Worm (Caenorhabditis elegans) whole organism, L4/young adult: Measurements from ENCODE around the gene R10E4.6.

Source experiments
- W03F9.2 ChIP-seq: fragments of 150-350 bp; optimal IDR thresholded peaks from 2 replicates; lab custom pipeline; 2014; ENCODE audit warnings: missing biosample characterization, missing genetic modification characterization
- dao-5 ChIP-seq: sonication (generic microtip); optimal IDR thresholded peaks from 2 replicates; lab custom pipeline; 2016; ENCODE audit warnings: missing genotype, missing genetic modification characterization, moderate library complexity, missing compliant biosample characterization
- him-1 ChIP-seq: sonication (generic microtip); optimal IDR thresholded peaks from 2 replicates; lab custom pipeline; 2016; ENCODE audit warnings: missing genotype, missing genetic modification reagents, missing genetic modification characterization, missing compliant biosample characterization

ce11 chrIII:4309303-4309702, 16.1 kb downstream of the R10E4.6 start:
- TF ChIP-seq him-1 (tag; lab: Kevin White, UChicago) (no peak), dao-5 (no peak), W03F9.2 (no peak)
